Worm (Caenorhabditis elegans): ENCODE results near the gene coel-1.

DNA sequence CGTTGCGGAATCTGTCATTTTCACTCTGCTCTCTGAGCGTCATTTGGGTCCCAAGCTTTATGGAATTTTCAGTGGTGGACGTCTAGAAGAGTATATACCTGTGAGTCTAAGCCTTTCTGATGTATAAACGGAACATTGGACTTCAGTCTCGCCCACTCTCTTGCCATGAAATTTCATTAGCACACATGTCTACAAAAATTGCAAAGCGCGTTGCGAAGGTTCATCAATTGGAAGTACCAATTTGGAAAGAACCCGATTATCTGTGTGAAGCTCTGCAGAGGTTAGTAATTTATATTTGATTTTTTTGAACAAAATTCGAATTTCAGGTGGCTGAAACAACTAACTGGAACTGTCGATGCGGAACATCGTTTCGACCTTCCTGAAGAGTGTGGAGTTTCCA, 24.3 kb downstream of the coel-1 start:
- TF ChIP-seq ces-1 (GFP tag; optimal IDR thresholded peaks at IDR 0.05) = no peak
- TF ChIP-seq nhr-77 (tag; optimal IDR thresholded peaks at IDR 0.05) = no peak
- TF ChIP-seq elt-3 (tag; optimal IDR thresholded peaks at IDR 0.05) = no peak
- no peak for TF ChIP-seq unc-62 (GFP tag; optimal IDR thresholded peaks at IDR 0.05)
- no peak for TF ChIP-seq blmp-1 (tag; optimal IDR thresholded peaks at IDR 0.05)
- TF ChIP-seq ama-1 (optimal IDR thresholded peaks at IDR 0.05) = no peak
- TF ChIP-seq lir-3 (tag; optimal IDR thresholded peaks at IDR 0.05; ENCODE audit: poor library complexity) = no peak
- no peak for TF ChIP-seq snpc-4 (tag; optimal IDR thresholded peaks at IDR 0.05)
- TF ChIP-seq fkh-8 (tag; optimal IDR thresholded peaks at IDR 0.05) = no peak
- no peak for TF ChIP-seq dsc-1 (tag; optimal IDR thresholded peaks at IDR 0.05)
- TF ChIP-seq ceh-63 (GFP tag; optimal IDR thresholded peaks at IDR 0.05) = no peak
- TF ChIP-seq aly-2 (tag; optimal IDR thresholded peaks at IDR 0.05) = no peak
- TF ChIP-seq swsn-7 (tag; optimal IDR thresholded peaks at IDR 0.05) = no peak
- no peak for TF ChIP-seq ztf-4 (tag; optimal IDR thresholded peaks at IDR 0.05)
